Fruit fly (Drosophila melanogaster) Kc167 (cell line): Measurements from ENCODE around the gene asl.

Experiments used
- h ChIP-seq: fragments of >200 bp; optimal IDR thresholded peaks from 3 replicates; lab custom pipeline; 2018; ENCODE audit warnings: missing external identifiers
- psq ChIP-seq: fragments of >200 bp; optimal IDR thresholded peaks from 2 replicates; lab custom pipeline; 2017; ENCODE audit warnings: missing external identifiers

DNA sequence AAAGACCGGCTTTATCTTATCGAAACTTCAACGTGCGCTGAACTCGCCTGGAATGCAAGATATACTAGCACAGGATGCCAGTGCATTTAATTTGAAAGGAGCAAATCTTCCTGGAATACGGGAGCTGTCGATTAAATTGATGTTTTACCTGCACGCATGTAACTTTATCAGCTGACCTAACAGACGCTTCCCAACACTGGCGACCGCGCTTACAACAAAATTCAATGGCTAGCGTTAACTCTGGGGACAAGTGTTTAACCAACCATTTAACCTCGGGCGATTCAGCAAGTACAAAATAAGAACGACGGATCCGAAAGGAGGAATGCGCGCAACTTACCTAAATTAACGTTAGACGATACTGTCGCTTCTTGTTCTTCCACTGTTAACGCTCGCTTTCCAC is 5.4 kb upstream of the asl start:
- TF ChIP-seq h (lab: Kevin White, UChicago) (no peak), psq (lab: Kevin White, UChicago) (no peak)
